Fruit fly (Drosophila melanogaster) whole organism, prepupa: ENCODE measurements around the gene HtrA2.

Source experiments
- CG10669 ChIP-seq: fragments of 200-800 bp; sonication (Bioruptor generic); optimal IDR thresholded peaks from 3 replicates; lab custom pipeline; 2018; ENCODE audit warnings: missing biosample characterization, mild to moderate bottlenecking, missing genetic modification characterization, moderate library complexity
- CG11294 ChIP-seq: fragments of 200-800 bp; sonication (Bioruptor generic); IDR thresholded peaks from 2 replicates; pipeline ENCODE4 v1.3.6; 2022; ENCODE audit warnings: missing biosample characterization, missing genetic modification characterization
- CG11902 ChIP-seq: fragments of 200-800 bp; sonication (Bioruptor generic); optimal IDR thresholded peaks from 3 replicates; lab custom pipeline; 2016; ENCODE audit warnings: missing biosample characterization, missing genetic modification characterization
- CG15336 ChIP-seq: fragments of 200-800 bp; sonication (Bioruptor generic); IDR thresholded peaks from 2 replicates; pipeline ENCODE4 v1.3.6; 2022; ENCODE audit warnings: missing biosample characterization, missing genetic modification characterization
- CG16779 ChIP-seq: fragments of 200-800 bp; sonication (Bioruptor generic); optimal IDR thresholded peaks from 3 replicates; lab custom pipeline; 2017; ENCODE audit warnings: missing biosample characterization, mild to moderate bottlenecking, missing genetic modification characterization
- CG31627 ChIP-seq: fragments of 200-800 bp; sonication (Bioruptor generic); optimal IDR thresholded peaks from 3 replicates; lab custom pipeline; 2016; ENCODE audit warnings: missing biosample characterization, missing genetic modification characterization
- CG32006 ChIP-seq: fragments of 200-800 bp; sonication (Bioruptor generic); optimal IDR thresholded peaks from 3 replicates; lab custom pipeline; 2017; ENCODE audit warnings: missing biosample characterization, mild to moderate bottlenecking, missing genetic modification characterization
- CG3919 ChIP-seq: fragments of 200-800 bp; sonication (Bioruptor generic); optimal IDR thresholded peaks from 3 replicates; lab custom pipeline; 2016; ENCODE audit warnings: missing biosample characterization, missing genetic modification characterization
- CG6163 ChIP-seq: fragments of 200-800 bp; sonication (Bioruptor generic); IDR thresholded peaks from 3 replicates; pipeline ENCODE4 v1.3.6; 2022; ENCODE audit warnings: missing biosample characterization, missing genetic modification characterization
- CG7368 ChIP-seq: fragments of 200-800 bp; sonication (Bioruptor generic); optimal IDR thresholded peaks from 3 replicates; lab custom pipeline; 2016; ENCODE audit warnings: missing biosample characterization, missing genetic modification characterization
- CG8119 ChIP-seq: fragments of 200-800 bp; sonication (Bioruptor generic); IDR thresholded peaks from 3 replicates; pipeline ENCODE4 v1.3.6; 2022; ENCODE audit warnings: missing biosample characterization, missing genetic modification characterization
- CG8632 ChIP-seq: fragments of 200-800 bp; sonication (Bioruptor generic); optimal IDR thresholded peaks from 3 replicates; lab custom pipeline; 2016; ENCODE audit warnings: missing biosample characterization, missing genetic modification characterization
- Eip78C ChIP-seq: fragments of 200-800 bp; sonication (Bioruptor generic); peaks from one replicate; lab custom pipeline; 2016; ENCODE audit warnings: missing biosample characterization, missing genetic modification characterization
- Eip93F ChIP-seq: fragments of 200-800 bp; sonication (Bioruptor generic); optimal IDR thresholded peaks from 2 replicates; lab custom pipeline; 2016; ENCODE audit warnings: missing biosample characterization, mild to moderate bottlenecking, missing genetic modification characterization
- Ets96B ChIP-seq: fragments of 200-800 bp; optimal IDR thresholded peaks from 2 replicates; lab custom pipeline; 2019; ENCODE audit warnings: missing biosample characterization, mild to moderate bottlenecking, missing genetic modification characterization, moderate library complexity
- Gug ChIP-seq: fragments of 200-800 bp; sonication (Bioruptor generic); IDR thresholded peaks from 2 replicates; pipeline ENCODE4 v1.3.6; 2022; ENCODE audit warnings: missing biosample characterization, missing genetic modification characterization
- acj6 ChIP-seq: fragments of 200-800 bp; sonication (Bioruptor generic); optimal IDR thresholded peaks from 3 replicates; lab custom pipeline; 2016; ENCODE audit warnings: missing biosample characterization, missing genetic modification characterization
- dsx ChIP-seq: fragments of 200-800 bp; optimal IDR thresholded peaks from 3 replicates; lab custom pipeline; 2019; ENCODE audit warnings: missing biosample characterization, mild to moderate bottlenecking, missing genetic modification characterization, moderate library complexity; ENCODE audit not compliant: poor library complexity, severe bottlenecking
- eg ChIP-seq: fragments of 200-800 bp; sonication (Bioruptor generic); IDR thresholded peaks from 3 replicates; pipeline ENCODE4 v1.3.6; 2022; ENCODE audit warnings: missing biosample characterization, missing genetic modification characterization
- svp ChIP-seq: fragments of 200-800 bp; sonication (Bioruptor generic); peaks from one replicate; lab custom pipeline; 2016; ENCODE audit warnings: missing biosample characterization, missing genetic modification characterization
- vri ChIP-seq: fragments of 200-800 bp; sonication (Bioruptor generic); optimal IDR thresholded peaks from 3 replicates; lab custom pipeline; 2016; ENCODE audit warnings: missing biosample characterization, mild to moderate bottlenecking, missing genetic modification characterization

HtrA2 gene

dm6 chr3R:14460305-14460704 is 51.2 kb downstream of the HtrA2 start:
- TF ChIP-seq eg (GFP tag; lab: Robert Waterston, UW) (0 out of 3 replicates have a peak, but pooled peaks have one; percentile 41), CG6163 (GFP tag; lab: Robert Waterston, UW) (peak; percentile 49; the same call in 2 of the 3 replicates), CG7368 (GFP tag; lab: Kevin White, UChicago) (no peak), CG8632 (GFP tag; lab: Kevin White, UChicago) (no peak), CG16779 (tag; lab: Kevin White, UChicago) (no peak), Gug (GFP tag; lab: Robert Waterston, UW) (peak; percentile 35), CG11902 (GFP tag; lab: Kevin White, UChicago) (no peak), CG15336 (GFP tag; lab: Robert Waterston, UW) (peak; percentile 42; the same call in 1 of the 2 replicates), CG32006 (GFP tag; lab: Kevin White, UChicago) (peak; percentile 38), CG3919 (GFP tag; lab: Kevin White, UChicago) (peak; percentile 4), vri (GFP tag; lab: Kevin White, UChicago) (no peak), CG31627 (no peak), dsx (GFP tag; lab: Kevin White, UChicago) (peak; percentile 49), Eip78C (peak; percentile 66), acj6 (GFP tag; lab: Kevin White, UChicago) (peak; percentile 19), CG11294 (GFP tag; lab: Robert Waterston, UW) (0 out of 2 replicates have a peak, but pooled peaks have one; percentile 9), svp (GFP tag; lab: Kevin White, UChicago) (peak; percentile 7), Ets96B (tag; lab: Kevin White, UChicago) (peak; percentile 4), CG8119 (GFP tag; lab: Robert Waterston, UW) (0 out of 3 replicates have a peak, but pooled peaks have one; percentile 33), Eip93F (GFP tag; lab: Kevin White, UChicago) (no peak), CG10669 (GFP tag; lab: Kevin White, UChicago) (peak; percentile 9)
- TF ChIP-seq, all 60 proteins: peak for 14
